Worm (Caenorhabditis elegans) whole organism, young adult: Measurements from ENCODE around the gene algn-9.
A peak's percentile ranks its signal among the peaks of the same experiment; 100 is the strongest.

Experiments
- B0019.2 ChIP-seq: fragments of 200-800 bp; sonication (Bioruptor generic); conservative IDR thresholded peaks from 2 replicates; pipeline ENCODE4 v1.3.6; 2022; ENCODE audit warnings: missing genetic modification reagents, missing genetic modification characterization, missing compliant biosample characterization
- B0336.3 ChIP-seq: fragments of 200-800 bp; sonication (Bioruptor generic); IDR thresholded peaks from 2 replicates; pipeline ENCODE4 v1.3.6; 2022; ENCODE audit warnings: missing genetic modification characterization, missing compliant biosample characterization
- C06A6.2 ChIP-seq: fragments of 200-800 bp; sonication (Bioruptor generic); conservative IDR thresholded peaks from 2 replicates; pipeline ENCODE4 v1.3.6; 2022; ENCODE audit warnings: missing genetic modification characterization, missing compliant biosample characterization
- D2030.7 ChIP-seq: fragments of 200-800 bp; sonication (Bioruptor generic); IDR thresholded peaks from 2 replicates; pipeline ENCODE4 v1.3.6; 2022; ENCODE audit warnings: missing genetic modification reagents, missing genetic modification characterization, missing compliant biosample characterization
- F10E7.11 ChIP-seq: sonication (generic microtip); optimal IDR thresholded peaks from 2 replicates; lab custom pipeline; 2017; ENCODE audit warnings: mild to moderate bottlenecking, missing genetic modification characterization, moderate library complexity, missing compliant biosample characterization
- F23B12.7 ChIP-seq: sonication (generic microtip); optimal IDR thresholded peaks from 2 replicates; lab custom pipeline; 2017; ENCODE audit warnings: missing genetic modification characterization, mild to moderate bottlenecking, missing compliant biosample characterization, antibody characterized with exemption, moderate library complexity; ENCODE audit not compliant: insufficient read depth
- K11D2.4 ChIP-seq: fragments of 200-800 bp; sonication (Bioruptor generic); IDR thresholded peaks from 2 replicates; pipeline ENCODE4 v1.3.6; 2022; ENCODE audit warnings: missing genetic modification reagents, missing genetic modification characterization, missing compliant biosample characterization
- Y53F4B.3 ChIP-seq: fragments of 200-800 bp; sonication (Bioruptor generic); IDR thresholded peaks from 2 replicates; pipeline ENCODE4 v1.3.6; 2022; ENCODE audit warnings: missing genetic modification reagents, missing genetic modification characterization, missing compliant biosample characterization
- Y53G8AR.9 ChIP-seq: fragments of 200-800 bp; sonication (Bioruptor generic); conservative IDR thresholded peaks from 2 replicates; pipeline ENCODE4 v1.3.6; 2022; ENCODE audit warnings: missing genetic modification reagents, missing genetic modification characterization, missing compliant biosample characterization
- Y67H2A.10 ChIP-seq: fragments of 200-800 bp; sonication (Bioruptor generic); conservative IDR thresholded peaks from 2 replicates; pipeline ENCODE4 v1.3.6; 2022; ENCODE audit warnings: missing genetic modification reagents, missing genetic modification characterization, missing compliant biosample characterization
- ZK185.1 ChIP-seq: sonication (generic microtip); optimal IDR thresholded peaks from 2 replicates; lab custom pipeline; 2016; ENCODE audit warnings: mild to moderate bottlenecking, missing genetic modification characterization, missing compliant biosample characterization; ENCODE audit not compliant: poor library complexity, severe bottlenecking
- akir-1 ChIP-seq: fragments of 200-800 bp; sonication (Bioruptor generic); optimal IDR thresholded peaks from 2 replicates; lab custom pipeline; 2018; ENCODE audit warnings: mild to moderate bottlenecking, missing genetic modification characterization, moderate library complexity, missing compliant biosample characterization
- aptf-3 ChIP-seq: fragments of 200-800 bp; sonication (Bioruptor generic); IDR thresholded peaks from 2 replicates; pipeline ENCODE4 v1.3.6; 2022; ENCODE audit warnings: missing genetic modification characterization, missing compliant biosample characterization
- atf-7 ChIP-seq: sonication (generic microtip); optimal IDR thresholded peaks from 2 replicates; lab custom pipeline; 2017; ENCODE audit warnings: mild to moderate bottlenecking, missing genetic modification characterization, missing compliant biosample characterization
- bed-1 ChIP-seq: fragments of 200-800 bp; sonication (Bioruptor generic); IDR thresholded peaks from 2 replicates; pipeline ENCODE4 v1.3.6; 2022; ENCODE audit warnings: missing genetic modification reagents, missing genetic modification characterization, missing compliant biosample characterization
- ccch-3 ChIP-seq: fragments of 200-800 bp; sonication (Bioruptor generic); optimal IDR thresholded peaks from 2 replicates; lab custom pipeline; 2018; ENCODE audit warnings: mild to moderate bottlenecking, missing genetic modification characterization, missing compliant biosample characterization
- cebp-1 ChIP-seq, 2 experiments: fragments of 200-800 bp in 1 of 2; sonication (Bioruptor generic) in 1 of 2; sonication (generic microtip) in 1 of 2; IDR thresholded peaks in 1 of 2; optimal IDR thresholded peaks in 1 of 2; 2 replicates each; pipeline versions ENCODE4 v1.3.6 to Lab custom; 2017 to 2022; ENCODE audit warnings: missing compliant biosample characterization in 2 of 2, missing genetic modification characterization in 2 of 2, mild to moderate bottlenecking in 1 of 2, missing genetic modification reagents in 1 of 2, moderate library complexity in 1 of 2
- ceh-100 ChIP-seq: fragments of 200-800 bp; sonication (Bioruptor generic); IDR thresholded peaks from 2 replicates; pipeline ENCODE4 v1.3.6; 2022; ENCODE audit warnings: missing genetic modification reagents, missing genetic modification characterization, missing compliant biosample characterization
- dox-1 ChIP-seq: fragments of 200-800 bp; sonication (Bioruptor generic); IDR thresholded peaks from 2 replicates; pipeline ENCODE4 v1.3.6; 2022; ENCODE audit warnings: missing genetic modification reagents, missing genetic modification characterization, missing compliant biosample characterization
- egl-44 ChIP-seq: fragments of 200-800 bp; sonication (Bioruptor generic); IDR thresholded peaks from 2 replicates; pipeline ENCODE4 v1.3.6; 2022; ENCODE audit warnings: missing genetic modification reagents, missing genetic modification characterization, missing compliant biosample characterization
- ekl-4 ChIP-seq: fragments of 200-800 bp; sonication (Bioruptor generic); IDR thresholded peaks from 2 replicates; pipeline ENCODE4 v1.3.6; 2022; ENCODE audit warnings: missing genetic modification reagents, missing genetic modification characterization, missing compliant biosample characterization
- fkh-3 ChIP-seq: sonication (generic microtip); optimal IDR thresholded peaks from 2 replicates; lab custom pipeline; 2016; ENCODE audit warnings: mild to moderate bottlenecking, missing genetic modification characterization, missing compliant biosample characterization
- him-1 ChIP-seq: sonication (generic microtip); optimal IDR thresholded peaks from 2 replicates; lab custom pipeline; 2016; ENCODE audit warnings: missing genotype, missing genetic modification reagents, missing genetic modification characterization, missing compliant biosample characterization
- hlh-26 ChIP-seq: fragments of 200-800 bp; sonication (Bioruptor generic); conservative IDR thresholded peaks from 2 replicates; pipeline ENCODE4 v1.3.6; 2022; ENCODE audit warnings: missing genetic modification reagents, missing genetic modification characterization, missing compliant biosample characterization
- hrde-1 ChIP-seq: sonication (generic microtip); optimal IDR thresholded peaks from 2 replicates; lab custom pipeline; 2016; ENCODE audit warnings: missing genetic modification characterization, mild to moderate bottlenecking, missing compliant biosample characterization, moderate library complexity, missing genotype, missing genetic modification reagents, borderline replicate concordance
- hsf-1 ChIP-seq: fragments of 200-800 bp; sonication (Bioruptor generic); IDR thresholded peaks from 2 replicates; pipeline ENCODE4 v1.3.6; 2022; ENCODE audit warnings: missing genetic modification reagents, missing genetic modification characterization, missing compliant biosample characterization
- let-607 ChIP-seq, 2 experiments: fragments of 200-800 bp in 1 of 2; sonication (Bioruptor generic) in 1 of 2; sonication (generic microtip) in 1 of 2; optimal IDR thresholded peaks; 2 replicates each; lab custom pipeline; 2016 to 2018; ENCODE audit warnings: mild to moderate bottlenecking in 2 of 2, missing compliant biosample characterization in 2 of 2, missing genetic modification characterization in 2 of 2, moderate library complexity in 2 of 2, missing genotype in 1 of 2
- lin-26 ChIP-seq: fragments of 200-800 bp; sonication (Bioruptor generic); IDR thresholded peaks from 2 replicates; pipeline ENCODE4 v1.3.6; 2022; ENCODE audit warnings: missing genetic modification reagents, missing genetic modification characterization, missing compliant biosample characterization
- lin-54 ChIP-seq: fragments of 200-800 bp; sonication (Bioruptor generic); optimal IDR thresholded peaks from 2 replicates; lab custom pipeline; 2018; ENCODE audit warnings: mild to moderate bottlenecking, missing genetic modification characterization, missing compliant biosample characterization
- madf-10 ChIP-seq: sonication (generic microtip); optimal IDR thresholded peaks from 2 replicates; lab custom pipeline; 2016; ENCODE audit warnings: mild to moderate bottlenecking, missing genetic modification characterization, missing compliant biosample characterization
- mcd-1 ChIP-seq: fragments of 200-800 bp; sonication (Bioruptor generic); IDR thresholded peaks from 2 replicates; pipeline ENCODE4 v1.3.6; 2022; ENCODE audit warnings: missing genetic modification reagents, missing genetic modification characterization, missing compliant biosample characterization
- mes-4 ChIP-seq: sonication (generic microtip); optimal IDR thresholded peaks from 2 replicates; lab custom pipeline; 2016; ENCODE audit warnings: missing genotype, missing genetic modification characterization, missing compliant biosample characterization
- nhr-179 ChIP-seq: sonication (generic microtip); optimal IDR thresholded peaks from 2 replicates; lab custom pipeline; 2016; ENCODE audit warnings: mild to moderate bottlenecking, missing genetic modification characterization, missing compliant biosample characterization
- pbrm-1 ChIP-seq: fragments of 200-800 bp; sonication (Bioruptor generic); IDR thresholded peaks from 2 replicates; pipeline ENCODE4 v1.3.6; 2022; ENCODE audit warnings: missing genetic modification reagents, missing genetic modification characterization, missing compliant biosample characterization
- rec-8 ChIP-seq, 2 experiments: sonication (generic microtip); optimal IDR thresholded peaks; 2 replicates each; lab custom pipeline; 2016; ENCODE audit warnings: mild to moderate bottlenecking in 2 of 2, missing genetic modification characterization in 2 of 2, missing genetic modification reagents in 2 of 2, missing genotype in 2 of 2, missing biosample characterization in 1 of 2, missing compliant biosample characterization in 1 of 2, moderate library complexity in 1 of 2
- sdz-38 ChIP-seq: sonication (generic microtip); optimal IDR thresholded peaks from 2 replicates; lab custom pipeline; 2016; ENCODE audit warnings: missing genotype, missing genetic modification characterization, missing compliant biosample characterization
- sptf-2 ChIP-seq: fragments of 200-800 bp; sonication (Bioruptor generic); optimal IDR thresholded peaks from 2 replicates; lab custom pipeline; 2018; ENCODE audit warnings: mild to moderate bottlenecking, missing genetic modification characterization, missing compliant biosample characterization
- tlf-1 ChIP-seq: fragments of 200-800 bp; sonication (Bioruptor generic); optimal IDR thresholded peaks from 2 replicates; lab custom pipeline; 2018; ENCODE audit warnings: mild to moderate bottlenecking, missing genetic modification characterization, missing compliant biosample characterization
- unc-130 ChIP-seq: sonication (generic microtip); optimal IDR thresholded peaks from 2 replicates; lab custom pipeline; 2016; ENCODE audit warnings: missing genetic modification reagents, missing genetic modification characterization, missing compliant biosample characterization
- unc-62 ChIP-seq: fragments of 150-350 bp; optimal IDR thresholded peaks from 2 replicates; lab custom pipeline; 2014; ENCODE audit warnings: missing biosample characterization, missing genetic modification reagents, missing genetic modification characterization
- ztf-25 ChIP-seq: fragments of 200-800 bp; sonication (Bioruptor generic); IDR thresholded peaks from 2 replicates; pipeline ENCODE4 v1.3.6; 2022; ENCODE audit warnings: missing genetic modification reagents, missing genetic modification characterization, missing compliant biosample characterization
- ztf-28 ChIP-seq: fragments of 200-800 bp; sonication (Bioruptor generic); IDR thresholded peaks from 2 replicates; pipeline ENCODE4 v1.3.6; 2022; ENCODE audit warnings: missing genetic modification reagents, missing genetic modification characterization, missing compliant biosample characterization
- ztf-6 ChIP-seq: fragments of 200-800 bp; sonication (Bioruptor generic); IDR thresholded peaks from 2 replicates; pipeline ENCODE4 v1.3.6; 2022; ENCODE audit warnings: missing genetic modification reagents, missing genetic modification characterization, missing compliant biosample characterization

algn-9 gene

ce11 chrII:10547311-10547710 lies 36.8 kb upstream of the algn-9 start (continued):
- TF ChIP-seq sptf-2 (GFP tag; lab: Kevin White, UChicago) (no peak), dox-1 (peak; percentile 49), pbrm-1 (peak; percentile 42; the same call in 1 of the 2 replicates), ztf-6 (GFP tag; lab: Robert Waterston, UW) (no peak), akir-1 (GFP tag; lab: Kevin White, UChicago) (no peak), atf-7 (tag; lab: Kevin White, UChicago) (peak; percentile 77), F10E7.11 (tag; lab: Kevin White, UChicago) (no peak), let-607 (tag; optimal IDR thresholded peaks at IDR 0.05; lab: Kevin White, UChicago) (peak in 1 of 2 experiments; percentile 0), F23B12.7 (no peak), ZK185.1 (tag; lab: Kevin White, UChicago) (no peak), K11D2.4 (GFP tag; lab: Robert Waterston, UW) (peak; percentile 63; the same call in 1 of the 2 replicates), ekl-4 (GFP tag; lab: Robert Waterston, UW) (peak; percentile 50; the same call in 1 of the 2 replicates), bed-1 (GFP tag; lab: Robert Waterston, UW) (0 out of 2 replicates have a peak, but pooled peaks have one; percentile 11), ztf-25 (no peak), D2030.7 (no peak), mcd-1 (GFP tag; lab: Robert Waterston, UW) (peak; percentile 51), hsf-1 (no peak), lin-54 (GFP tag; lab: Kevin White, UChicago) (no peak), hlh-26 (GFP tag; lab: Robert Waterston, UW) (no peak), Y53F4B.3 (GFP tag; lab: Robert Waterston, UW) (no peak), sdz-38 (tag; lab: Kevin White, UChicago) (no peak), hrde-1 (tag; lab: Kevin White, UChicago) (no peak), him-1 (tag; lab: Kevin White, UChicago) (no peak), cebp-1 (GFP tag; IDR thresholded peaks at IDR 0.05; lab: Robert Waterston, UW) (no peak), cebp-1 (tag; optimal IDR thresholded peaks at IDR 0.05; lab: Kevin White, UChicago) (peak; percentile 41)

- TF ChIP-seq rec-8 (tag; optimal IDR thresholded peaks at IDR 0.05; lab: Kevin White, UChicago) = no peak
- TF ChIP-seq ztf-25 = 0 out of 2 replicates have a peak, but pooled peaks have one; percentile 49
- no peak for TF ChIP-seq madf-10 (tag; lab: Kevin White, UChicago)
- TF ChIP-seq B0019.2 (GFP tag; lab: Robert Waterston, UW) = no peak
- TF ChIP-seq ceh-100 (GFP tag; lab: Robert Waterston, UW) = 0 out of 2 replicates have a peak, but pooled peaks have one; percentile 9
- no peak for TF ChIP-seq ccch-3 (GFP tag; lab: Kevin White, UChicago)
- TF ChIP-seq egl-44 (GFP tag; lab: Robert Waterston, UW) = no peak
- TF ChIP-seq ztf-6 (GFP tag; lab: Robert Waterston, UW) = no peak
- TF ChIP-seq let-607 (tag; optimal IDR thresholded peaks at IDR 0.05; lab: Kevin White, UChicago) = no peak
- TF ChIP-seq ztf-28 = 0 out of 2 replicates have a peak, but pooled peaks have one; percentile 23
- TF ChIP-seq sptf-2 (GFP tag; lab: Kevin White, UChicago) = no peak
- no peak for TF ChIP-seq unc-130
- TF ChIP-seq aptf-3 (GFP tag; lab: Robert Waterston, UW) = no peak
- TF ChIP-seq tlf-1 (GFP tag; lab: Kevin White, UChicago) = peak; percentile 40
- no peak for TF ChIP-seq Y53F4B.3 (GFP tag; lab: Robert Waterston, UW)
- no peak for TF ChIP-seq lin-26 (GFP tag; lab: Robert Waterston, UW)
- no peak for TF ChIP-seq Y67H2A.10 (GFP tag; lab: Robert Waterston, UW)
- no peak for TF ChIP-seq unc-62
- 0 out of 2 replicates have a peak, but pooled peaks have one; percentile 3 for TF ChIP-seq B0336.3 (GFP tag; lab: Robert Waterston, UW)
- TF ChIP-seq Y53G8AR.9 = 0 out of 2 replicates have a peak, but pooled peaks have one; percentile 7
- no peak for TF ChIP-seq fkh-3 (tag; lab: Kevin White, UChicago)
- no peak for TF ChIP-seq bed-1 (GFP tag; lab: Robert Waterston, UW)
- no peak; the same call in 1 of the 2 replicates for TF ChIP-seq C06A6.2 (GFP tag; lab: Robert Waterston, UW)
- TF ChIP-seq mes-4 (tag; lab: Kevin White, UChicago) = no peak
- TF ChIP-seq nhr-179 (tag; lab: Kevin White, UChicago) = no peak
These were observed 36.1 kb upstream of the algn-9 start for ce11 chrII:10547803-10548693.
